Worm (Caenorhabditis elegans) whole organism, L1 larva: Measurements from ENCODE around the gene gcsh-1.

ENCODE experiments used
- C04F5.9 ChIP-seq: sonication (generic microtip); optimal IDR thresholded peaks from 2 replicates; lab custom pipeline; 2016; ENCODE audit warnings: missing genetic modification characterization, missing compliant biosample characterization
- C16A3.4 ChIP-seq: fragments of 150-350 bp; optimal IDR thresholded peaks from 2 replicates; lab custom pipeline; 2014; ENCODE audit warnings: missing biosample characterization, missing genetic modification characterization
- F16B12.6 ChIP-seq: fragments of 150-350 bp; optimal IDR thresholded peaks from 2 replicates; lab custom pipeline; 2014; ENCODE audit warnings: missing biosample characterization, missing genetic modification characterization
- Y116A8C.19 ChIP-seq: sonication (generic microtip); optimal IDR thresholded peaks from 2 replicates; lab custom pipeline; 2016; ENCODE audit warnings: missing compliant biosample characterization, missing genetic modification characterization, borderline replicate concordance
- ama-1 ChIP-seq: fragments of 150-350 bp; optimal IDR thresholded peaks from 2 replicates; lab custom pipeline; 2014
- ceh-88 ChIP-seq: fragments of 200-800 bp; sonication (Bioruptor generic); IDR thresholded peaks from 2 replicates; pipeline ENCODE4 v1.3.6; 2022; ENCODE audit warnings: missing genetic modification characterization, missing compliant biosample characterization
- ceh-90 ChIP-seq: sonication (generic microtip); optimal IDR thresholded peaks from 2 replicates; lab custom pipeline; 2016; ENCODE audit warnings: missing genetic modification characterization, missing compliant biosample characterization
- ces-1 ChIP-seq: fragments of 150-350 bp; optimal IDR thresholded peaks from 2 replicates; lab custom pipeline; 2014; ENCODE audit warnings: missing biosample characterization, missing genetic modification reagents, missing genetic modification characterization
- dpl-1 ChIP-seq, 3 experiments: fragments of 150-350 bp in 2 of 3; sonication (generic microtip) in 1 of 3; optimal IDR thresholded peaks; 2 replicates each; lab custom pipeline; 2014 to 2017; ENCODE audit warnings: missing biosample characterization in 3 of 3, missing genetic modification characterization in 3 of 3, missing genetic modification reagents in 3 of 3
- efl-1 ChIP-seq, 4 experiments: fragments of 150-350 bp; optimal IDR thresholded peaks in 3 of 4; peaks in 1 of 4; 1 replicate in 1 of 4; 2 replicates in 3 of 4; lab custom pipeline; 2014; ENCODE audit warnings: missing biosample characterization in 2 of 4, missing genetic modification characterization in 2 of 4, missing genetic modification reagents in 2 of 4
- efl-3 ChIP-seq: fragments of 200-800 bp; sonication (Bioruptor generic); optimal IDR thresholded peaks from 2 replicates; lab custom pipeline; 2018; ENCODE audit warnings: mild to moderate bottlenecking, missing genetic modification characterization, missing compliant biosample characterization
- egl-13 ChIP-seq: sonication (generic microtip); optimal IDR thresholded peaks from 2 replicates; lab custom pipeline; 2016; ENCODE audit warnings: missing genotype, missing genetic modification reagents, missing genetic modification characterization, missing compliant biosample characterization
- egl-27 ChIP-seq, 2 experiments: fragments of 150-350 bp in 1 of 2; sonication (generic microtip); optimal IDR thresholded peaks; 3 replicates each; lab custom pipeline; 2017 to 2018; ENCODE audit warnings: missing biosample characterization in 2 of 2, missing genetic modification characterization in 2 of 2, missing genetic modification reagents in 2 of 2
- elt-2 ChIP-seq: sonication (generic microtip); optimal IDR thresholded peaks from 2 replicates; lab custom pipeline; 2016; ENCODE audit warnings: missing genetic modification characterization, mild to moderate bottlenecking, inconsistent platforms, missing compliant biosample characterization, missing genetic modification reagents
- elt-3 ChIP-seq, 6 experiments: fragments of 150-350 bp in 1 of 6; sonication (generic microtip); optimal IDR thresholded peaks; 2 replicates each; lab custom pipeline; 2017 to 2018; ENCODE audit warnings: missing biosample characterization in 6 of 6, missing genetic modification characterization in 6 of 6, inconsistent platforms in 1 of 6
- ets-5 ChIP-seq: fragments of 200-800 bp; sonication (Bioruptor generic); IDR thresholded peaks from 2 replicates; pipeline ENCODE4 v1.3.6; 2022; ENCODE audit warnings: missing genetic modification characterization, missing compliant biosample characterization
- fkh-10 ChIP-seq: sonication (generic microtip); optimal IDR thresholded peaks from 2 replicates; lab custom pipeline; 2017; ENCODE audit warnings: missing biosample characterization, missing genetic modification reagents, missing genetic modification characterization
- fkh-4 ChIP-seq: sonication (generic microtip); optimal IDR thresholded peaks from 2 replicates; lab custom pipeline; 2016; ENCODE audit warnings: missing compliant biosample characterization, missing genetic modification characterization, borderline replicate concordance
- fkh-8 ChIP-seq: sonication (generic microtip); optimal IDR thresholded peaks from 2 replicates; lab custom pipeline; 2016; ENCODE audit warnings: mild to moderate bottlenecking, missing genetic modification characterization, missing compliant biosample characterization
- hlh-17 ChIP-seq: fragments of 200-800 bp; sonication (Bioruptor generic); optimal IDR thresholded peaks from 2 replicates; lab custom pipeline; 2018; ENCODE audit warnings: missing genetic modification characterization, mild to moderate bottlenecking, missing compliant biosample characterization, moderate library complexity, borderline replicate concordance
- lin-13 ChIP-seq: fragments of 150-350 bp; optimal IDR thresholded peaks from 2 replicates; lab custom pipeline; 2014; ENCODE audit warnings: missing biosample characterization, missing genetic modification reagents, missing genetic modification characterization
- lin-14 ChIP-seq: fragments of 200-800 bp; sonication (Bioruptor generic); optimal IDR thresholded peaks from 2 replicates; lab custom pipeline; 2018; ENCODE audit warnings: mild to moderate bottlenecking, missing genetic modification characterization, moderate library complexity, missing compliant biosample characterization
- lin-15B ChIP-seq: fragments of 150-350 bp; sonication (generic microtip); optimal IDR thresholded peaks from 3 replicates; lab custom pipeline; 2014; ENCODE audit warnings: missing biosample characterization, missing genetic modification characterization
- mab-9 ChIP-seq: fragments of 200-800 bp; sonication (Bioruptor generic); IDR thresholded peaks from 2 replicates; pipeline ENCODE4 v1.3.6; 2022; ENCODE audit warnings: missing genetic modification reagents, missing genetic modification characterization, missing compliant biosample characterization
- mef-2 ChIP-seq: fragments of 150-350 bp; optimal IDR thresholded peaks from 2 replicates; lab custom pipeline; 2014; ENCODE audit warnings: missing biosample characterization, missing genetic modification characterization
- nhr-11 ChIP-seq: fragments of 150-350 bp; optimal IDR thresholded peaks from 2 replicates; lab custom pipeline; 2014; ENCODE audit warnings: missing biosample characterization, missing genetic modification characterization
- nhr-19 ChIP-seq: fragments of 200-800 bp; sonication (Bioruptor generic); conservative IDR thresholded peaks from 2 replicates; pipeline ENCODE4 v1.3.6; 2022; ENCODE audit warnings: missing genetic modification characterization, missing compliant biosample characterization
- nhr-237 ChIP-seq: fragments of 150-350 bp; optimal IDR thresholded peaks from 2 replicates; lab custom pipeline; 2014; ENCODE audit warnings: missing biosample characterization, missing genetic modification characterization
- nhr-28 ChIP-seq: fragments of 150-350 bp; optimal IDR thresholded peaks from 2 replicates; lab custom pipeline; 2014; ENCODE audit warnings: missing biosample characterization, missing genetic modification characterization
- nhr-47 ChIP-seq: sonication (generic microtip); optimal IDR thresholded peaks from 2 replicates; lab custom pipeline; 2016; ENCODE audit warnings: mild to moderate bottlenecking, missing genetic modification characterization, moderate library complexity, missing compliant biosample characterization
- nhr-71 ChIP-seq: sonication (generic microtip); optimal IDR thresholded peaks from 2 replicates; lab custom pipeline; 2016; ENCODE audit warnings: mild to moderate bottlenecking, missing genetic modification characterization, moderate library complexity, missing compliant biosample characterization
- nhr-76 ChIP-seq: sonication (generic microtip); optimal IDR thresholded peaks from 2 replicates; lab custom pipeline; 2017; ENCODE audit warnings: missing biosample characterization, missing genetic modification characterization
- nhr-85 ChIP-seq: sonication (generic microtip); peaks from one replicate; lab custom pipeline; 2016; ENCODE audit warnings: missing genetic modification characterization, inconsistent platforms, missing compliant biosample characterization
- nhr-90 ChIP-seq: sonication (generic microtip); optimal IDR thresholded peaks from 2 replicates; lab custom pipeline; 2016; ENCODE audit warnings: mild to moderate bottlenecking, missing genetic modification characterization, missing compliant biosample characterization; ENCODE audit not compliant: poor library complexity
- pag-3 ChIP-seq: sonication (generic microtip); optimal IDR thresholded peaks from 2 replicates; lab custom pipeline; 2017; ENCODE audit warnings: missing genetic modification characterization, mild to moderate bottlenecking, missing compliant biosample characterization, antibody characterized with exemption, borderline replicate concordance; ENCODE audit not compliant: insufficient read depth
- pqm-1 ChIP-seq: sonication (generic microtip); optimal IDR thresholded peaks from 3 replicates; lab custom pipeline; 2017; ENCODE audit warnings: missing biosample characterization, missing genetic modification characterization
- rnt-1 ChIP-seq: sonication (generic microtip); optimal IDR thresholded peaks from 2 replicates; lab custom pipeline; 2016; ENCODE audit warnings: mild to moderate bottlenecking, missing genetic modification characterization, moderate library complexity, missing compliant biosample characterization
- skn-1 ChIP-seq: fragments of 150-350 bp; optimal IDR thresholded peaks from 2 replicates; lab custom pipeline; 2014; ENCODE audit warnings: missing biosample characterization, missing genetic modification characterization
- snu-23 ChIP-seq: sonication (generic microtip); optimal IDR thresholded peaks from 2 replicates; lab custom pipeline; 2016; ENCODE audit warnings: missing genetic modification characterization, missing compliant biosample characterization
- sox-4 ChIP-seq: sonication (generic microtip); optimal IDR thresholded peaks from 2 replicates; lab custom pipeline; 2016; ENCODE audit warnings: missing genetic modification characterization, missing compliant biosample characterization
- sptf-1 ChIP-seq: fragments of 150-350 bp; optimal IDR thresholded peaks from 2 replicates; lab custom pipeline; 2014; ENCODE audit warnings: missing biosample characterization, missing genetic modification characterization
- sup-37 ChIP-seq: fragments of 200-800 bp; sonication (Bioruptor generic); optimal IDR thresholded peaks from 2 replicates; lab custom pipeline; 2018; ENCODE audit warnings: mild to moderate bottlenecking, missing genetic modification characterization, missing compliant biosample characterization
- swsn-7 ChIP-seq: sonication (generic microtip); optimal IDR thresholded peaks from 2 replicates; lab custom pipeline; 2016; ENCODE audit warnings: missing genetic modification characterization, missing compliant biosample characterization
- tbx-2 ChIP-seq: sonication (generic microtip); optimal IDR thresholded peaks from 2 replicates; lab custom pipeline; 2016; ENCODE audit warnings: missing genetic modification characterization, missing compliant biosample characterization
- unc-130 ChIP-seq: fragments of 150-350 bp; optimal IDR thresholded peaks from 2 replicates; lab custom pipeline; 2017; ENCODE audit warnings: missing biosample characterization, missing genetic modification characterization, inconsistent platforms
- unc-30 ChIP-seq: sonication (generic microtip); optimal IDR thresholded peaks from 2 replicates; lab custom pipeline; 2017; ENCODE audit warnings: missing biosample characterization, missing genetic modification characterization
- unc-62 ChIP-seq: fragments of 150-350 bp; optimal IDR thresholded peaks from 2 replicates; lab custom pipeline; 2014; ENCODE audit warnings: missing biosample characterization, missing genetic modification reagents, missing genetic modification characterization
- unc-86 ChIP-seq: sonication (generic microtip); optimal IDR thresholded peaks from 2 replicates; lab custom pipeline; 2016; ENCODE audit warnings: missing genetic modification characterization, missing compliant biosample characterization
- vab-15 ChIP-seq: sonication (generic microtip); optimal IDR thresholded peaks from 2 replicates; lab custom pipeline; 2017; ENCODE audit warnings: missing genotype, mild to moderate bottlenecking, missing genetic modification characterization, missing compliant biosample characterization
- zip-4 ChIP-seq: fragments of 200-800 bp; sonication (Bioruptor generic); optimal IDR thresholded peaks from 2 replicates; lab custom pipeline; 2018; ENCODE audit warnings: mild to moderate bottlenecking, missing genetic modification characterization, moderate library complexity, missing compliant biosample characterization
- ztf-11 ChIP-seq, 2 experiments: sonication (generic microtip); optimal IDR thresholded peaks; 2 replicates each; lab custom pipeline; 2016 to 2017; ENCODE audit warnings: missing genetic modification characterization in 2 of 2, missing biosample characterization in 1 of 2, missing compliant biosample characterization in 1 of 2
- ztf-4 ChIP-seq: fragments of 150-350 bp; optimal IDR thresholded peaks from 2 replicates; lab custom pipeline; 2014; ENCODE audit warnings: missing biosample characterization, missing genetic modification characterization

The gcsh-1 gene

ce11 chrX:14480248-14480647, 34.6 kb downstream of the gcsh-1 start, which contains the start of gene gfi-3 (continued):
- no peak for TF ChIP-seq egl-13 (tag; lab: Kevin White, UChicago)
- TF ChIP-seq hlh-17 (GFP tag; lab: Kevin White, UChicago): no peak
- no peak for TF ChIP-seq ceh-90 (tag; lab: Kevin White, UChicago)
- peak; percentile 73 for TF ChIP-seq unc-86
- TF ChIP-seq unc-62: no peak
- TF ChIP-seq mab-9 (GFP tag; lab: Robert Waterston, UW): peak; percentile 54; the same call in 1 of the 2 replicates
- no peak for TF ChIP-seq nhr-28 (tag; lab: Kevin White, UChicago)
- peak; percentile 17 for TF ChIP-seq fkh-4
- peak; percentile 51 for TF ChIP-seq unc-130 (tag; lab: Kevin White, UChicago)
- TF ChIP-seq lin-13 (GFP tag; lab: Kevin White, UChicago): peak; percentile 85
- TF ChIP-seq Y116A8C.19: no peak
- TF ChIP-seq unc-30 (tag; lab: Kevin White, UChicago): no peak
- TF ChIP-seq mef-2 (tag; lab: Kevin White, UChicago): no peak
- no peak for TF ChIP-seq egl-27 (tag; optimal IDR thresholded peaks at IDR 0.05; lab: Kevin White, UChicago)
- peak; percentile 91 for TF ChIP-seq rnt-1 (tag; lab: Kevin White, UChicago)
- TF ChIP-seq ama-1 (lab: Kevin White, UChicago): no peak
- no peak for TF ChIP-seq efl-3
- no peak for TF ChIP-seq pqm-1
- peak; percentile 43 for TF ChIP-seq lin-15B (tag; lab: Kevin White, UChicago)
- peak; percentile 93 for TF ChIP-seq swsn-7 (tag; lab: Kevin White, UChicago)
- TF ChIP-seq F16B12.6 (tag; lab: Kevin White, UChicago): peak; percentile 33
- TF ChIP-seq nhr-85 (tag; lab: Kevin White, UChicago): peak; percentile 92
- peak; percentile 66 to 74 for TF ChIP-seq efl-1 (optimal IDR thresholded peaks at IDR 0.05; lab: Kevin White, UChicago)
- TF ChIP-seq efl-1 (GFP tag; optimal IDR thresholded peaks at IDR 0.05 in 1 of 2; lab: Kevin White, UChicago): peak; percentile 58 to 97
- TF ChIP-seq nhr-71 (tag; lab: Kevin White, UChicago): peak; percentile 93
- peak; percentile 88 for TF ChIP-seq snu-23
- TF ChIP-seq nhr-90 (tag; lab: Kevin White, UChicago): peak; percentile 88
- TF ChIP-seq nhr-11 (tag; lab: Kevin White, UChicago): peak; percentile 15
- peak; percentile 49 for TF ChIP-seq fkh-8 (tag; lab: Kevin White, UChicago)
- TF ChIP-seq ztf-4 (tag; lab: Kevin White, UChicago): peak; percentile 57
- TF ChIP-seq ets-5 (GFP tag; lab: Robert Waterston, UW): no peak
- TF ChIP-seq fkh-10 (GFP tag; lab: Kevin White, UChicago): peak; percentile 6
- TF ChIP-seq nhr-76: no peak
- no peak for TF ChIP-seq ces-1 (GFP tag; lab: Kevin White, UChicago)
- peak; percentile 94 for TF ChIP-seq lin-14
- TF ChIP-seq elt-2: peak; percentile 45
- TF ChIP-seq pag-3 (tag; lab: Kevin White, UChicago): no peak
- peak; percentile 89 for TF ChIP-seq tbx-2 (tag; lab: Kevin White, UChicago)
- TF ChIP-seq vab-15 (tag; lab: Kevin White, UChicago): no peak
- peak; percentile 76 for TF ChIP-seq C16A3.4 (tag; lab: Kevin White, UChicago)
- peak in 1 of 2 experiments; percentile 71 for TF ChIP-seq ztf-11 (tag; optimal IDR thresholded peaks at IDR 0.05; lab: Kevin White, UChicago)
- peak; percentile 57 for TF ChIP-seq sup-37 (GFP tag; lab: Kevin White, UChicago)
- 0 out of 2 replicates have a peak, but pooled peaks have one; percentile 14 for TF ChIP-seq ceh-88
- TF ChIP-seq sptf-1: no peak
- TF ChIP-seq dpl-1 (GFP tag; optimal IDR thresholded peaks at IDR 0.05; lab: Kevin White, UChicago): peak; percentile 68 to 79 (median 74)
- TF ChIP-seq C04F5.9: no peak
- TF ChIP-seq skn-1 (tag; lab: Kevin White, UChicago): peak; percentile 60
- TF ChIP-seq sox-4 (tag; lab: Kevin White, UChicago): peak; percentile 42
- TF ChIP-seq nhr-19 (GFP tag; lab: Robert Waterston, UW): peak; percentile 90
- peak; percentile 89 for TF ChIP-seq nhr-47 (tag; lab: Kevin White, UChicago)
- TF ChIP-seq elt-3 (tag; optimal IDR thresholded peaks at IDR 0.05; lab: Kevin White, UChicago): peak in 3 of 6 experiments; percentile 7 to 74 (median 43)
- no peak for TF ChIP-seq nhr-237 (tag; lab: Kevin White, UChicago)
- TF ChIP-seq zip-4 (GFP tag; lab: Kevin White, UChicago): peak; percentile 51
